Worm (Caenorhabditis elegans) whole organism, late embryonic: ENCODE results near the gene tbx-8.

Experiments
- K02D7.2 ChIP-seq: sonication (generic microtip); optimal IDR thresholded peaks from 2 replicates; lab custom pipeline; 2017; ENCODE audit warnings: mild to moderate bottlenecking, missing genetic modification characterization, missing compliant biosample characterization
- ceh-14 ChIP-seq: sonication (generic microtip); optimal IDR thresholded peaks from 2 replicates; lab custom pipeline; 2016; ENCODE audit warnings: missing genotype, missing genetic modification characterization, missing compliant biosample characterization
- ceh-18 ChIP-seq: sonication (generic microtip); optimal IDR thresholded peaks from 2 replicates; lab custom pipeline; 2016; ENCODE audit warnings: missing genetic modification characterization, missing compliant biosample characterization
- ceh-19 ChIP-seq: fragments of 200-800 bp; sonication (Bioruptor generic); optimal IDR thresholded peaks from 2 replicates; lab custom pipeline; 2018; ENCODE audit warnings: mild to moderate bottlenecking, missing genetic modification characterization, missing compliant biosample characterization
- ceh-2 ChIP-seq: sonication (generic microtip); optimal IDR thresholded peaks from 2 replicates; lab custom pipeline; 2016; ENCODE audit warnings: missing genotype, missing genetic modification characterization, missing compliant biosample characterization
- ceh-24 ChIP-seq: sonication (generic microtip); optimal IDR thresholded peaks from 2 replicates; lab custom pipeline; 2016; ENCODE audit warnings: mild to moderate bottlenecking, missing genetic modification characterization, missing compliant biosample characterization
- ceh-31 ChIP-seq: sonication (generic microtip); optimal IDR thresholded peaks from 2 replicates; lab custom pipeline; 2016; ENCODE audit warnings: missing genetic modification characterization, missing compliant biosample characterization
- ceh-34 ChIP-seq: sonication (generic microtip); optimal IDR thresholded peaks from 2 replicates; lab custom pipeline; 2016; ENCODE audit warnings: mild to moderate bottlenecking, missing genetic modification characterization, missing compliant biosample characterization
- ceh-45 ChIP-seq: fragments of 200-800 bp; sonication (Bioruptor generic); IDR thresholded peaks from 2 replicates; pipeline ENCODE4 v1.3.6; 2022; ENCODE audit warnings: missing genetic modification reagents, missing genetic modification characterization, missing compliant biosample characterization
- ceh-48 ChIP-seq: sonication (generic microtip); optimal IDR thresholded peaks from 2 replicates; lab custom pipeline; 2016; ENCODE audit warnings: missing genetic modification characterization, inconsistent platforms, missing compliant biosample characterization
- ceh-6 ChIP-seq: fragments of 200-800 bp; sonication (Bioruptor generic); optimal IDR thresholded peaks from 2 replicates; lab custom pipeline; 2018; ENCODE audit warnings: mild to moderate bottlenecking, missing genetic modification characterization, missing compliant biosample characterization
- che-1 ChIP-seq: sonication (generic microtip); optimal IDR thresholded peaks from 2 replicates; lab custom pipeline; 2016; ENCODE audit warnings: mild to moderate bottlenecking, missing genetic modification characterization, missing compliant biosample characterization
- dmd-4 ChIP-seq: sonication (generic microtip); optimal IDR thresholded peaks from 2 replicates; lab custom pipeline; 2016; ENCODE audit warnings: borderline replicate concordance, missing genetic modification characterization, missing compliant biosample characterization
- dve-1 ChIP-seq: sonication (generic microtip); optimal IDR thresholded peaks from 2 replicates; lab custom pipeline; 2017; ENCODE audit warnings: antibody characterized with exemption, mild to moderate bottlenecking, missing genetic modification characterization, missing compliant biosample characterization
- elt-4 ChIP-seq: sonication (generic microtip); optimal IDR thresholded peaks from 2 replicates; lab custom pipeline; 2016; ENCODE audit warnings: missing genetic modification characterization, missing compliant biosample characterization
- eyg-1 ChIP-seq: sonication (generic microtip); optimal IDR thresholded peaks from 2 replicates; lab custom pipeline; 2016; ENCODE audit warnings: missing genotype, missing genetic modification characterization, missing compliant biosample characterization
- fax-1 ChIP-seq: sonication (generic microtip); optimal IDR thresholded peaks from 2 replicates; lab custom pipeline; 2016; ENCODE audit warnings: missing genotype, missing genetic modification characterization, missing compliant biosample characterization
- fkh-6 ChIP-seq: sonication (generic microtip); optimal IDR thresholded peaks from 2 replicates; lab custom pipeline; 2016; ENCODE audit warnings: missing genetic modification characterization, missing compliant biosample characterization
- hlh-13 ChIP-seq: fragments of 200-800 bp; sonication (Bioruptor generic); optimal IDR thresholded peaks from 2 replicates; lab custom pipeline; 2018; ENCODE audit warnings: mild to moderate bottlenecking, missing genetic modification characterization, missing compliant biosample characterization
- hlh-15 ChIP-seq: sonication (generic microtip); optimal IDR thresholded peaks from 2 replicates; lab custom pipeline; 2016; ENCODE audit warnings: missing genetic modification characterization, missing compliant biosample characterization
- hlh-8 ChIP-seq: sonication (generic microtip); optimal IDR thresholded peaks from 2 replicates; lab custom pipeline; 2016; ENCODE audit warnings: missing genotype, missing genetic modification characterization, missing compliant biosample characterization
- lim-6 ChIP-seq: sonication (generic microtip); optimal IDR thresholded peaks from 2 replicates; lab custom pipeline; 2016; ENCODE audit warnings: missing genetic modification characterization, missing compliant biosample characterization
- lin-11 ChIP-seq: fragments of 200-800 bp; sonication (Bioruptor generic); optimal IDR thresholded peaks from 2 replicates; lab custom pipeline; 2018; ENCODE audit warnings: mild to moderate bottlenecking, missing genetic modification characterization, missing compliant biosample characterization
- nfya-1 ChIP-seq: sonication (generic microtip); optimal IDR thresholded peaks from 2 replicates; lab custom pipeline; 2017; ENCODE audit warnings: missing genetic modification characterization, mild to moderate bottlenecking, missing compliant biosample characterization, antibody characterized with exemption, moderate library complexity
- npax-4 ChIP-seq: sonication (generic microtip); optimal IDR thresholded peaks from 2 replicates; lab custom pipeline; 2016; ENCODE audit warnings: missing genetic modification characterization, missing compliant biosample characterization
- pag-3 ChIP-seq: sonication (generic microtip); optimal IDR thresholded peaks from 2 replicates; lab custom pipeline; 2016; ENCODE audit warnings: missing compliant biosample characterization, missing genetic modification characterization, borderline replicate concordance
- pax-1 ChIP-seq: fragments of 150-350 bp; optimal IDR thresholded peaks from 2 replicates; lab custom pipeline; 2014; ENCODE audit warnings: missing biosample characterization, missing genetic modification characterization
- pha-2 ChIP-seq: sonication (generic microtip); optimal IDR thresholded peaks from 2 replicates; lab custom pipeline; 2017; ENCODE audit warnings: mild to moderate bottlenecking, missing genetic modification characterization, missing compliant biosample characterization
- pros-1 ChIP-seq: fragments of 150-350 bp; optimal IDR thresholded peaks from 2 replicates; lab custom pipeline; 2014; ENCODE audit warnings: missing biosample characterization, missing genetic modification reagents, missing genetic modification characterization
- ref-2 ChIP-seq: sonication (generic microtip); optimal IDR thresholded peaks from 2 replicates; lab custom pipeline; 2016; ENCODE audit warnings: missing genetic modification characterization, missing compliant biosample characterization
- rnt-1 ChIP-seq: sonication (generic microtip); optimal IDR thresholded peaks from 2 replicates; lab custom pipeline; 2016; ENCODE audit warnings: missing genetic modification characterization, missing compliant biosample characterization
- sdc-2 ChIP-seq: sonication (generic microtip); optimal IDR thresholded peaks from 2 replicates; lab custom pipeline; 2016; ENCODE audit warnings: missing genotype, missing genetic modification characterization, missing compliant biosample characterization
- sox-2 ChIP-seq: fragments of 200-800 bp; sonication (Bioruptor generic); IDR thresholded peaks from 2 replicates; pipeline ENCODE4 v1.3.6; 2022; ENCODE audit warnings: missing genetic modification reagents, missing genetic modification characterization, missing compliant biosample characterization
- sox-4 ChIP-seq: sonication (generic microtip); optimal IDR thresholded peaks from 2 replicates; lab custom pipeline; 2017; ENCODE audit warnings: mild to moderate bottlenecking, missing genetic modification characterization, inconsistent platforms, missing compliant biosample characterization
- tbx-7 ChIP-seq: sonication (generic microtip); optimal IDR thresholded peaks from 2 replicates; lab custom pipeline; 2016; ENCODE audit warnings: missing genotype, missing genetic modification characterization, missing compliant biosample characterization
- ttx-3 ChIP-seq: sonication (generic microtip); optimal IDR thresholded peaks from 2 replicates; lab custom pipeline; 2016; ENCODE audit warnings: missing genetic modification reagents, missing genetic modification characterization, missing compliant biosample characterization
- unc-86 ChIP-seq: sonication (generic microtip); optimal IDR thresholded peaks from 2 replicates; lab custom pipeline; 2016; ENCODE audit warnings: missing genetic modification characterization, missing compliant biosample characterization

The tbx-8 gene

DNA sequence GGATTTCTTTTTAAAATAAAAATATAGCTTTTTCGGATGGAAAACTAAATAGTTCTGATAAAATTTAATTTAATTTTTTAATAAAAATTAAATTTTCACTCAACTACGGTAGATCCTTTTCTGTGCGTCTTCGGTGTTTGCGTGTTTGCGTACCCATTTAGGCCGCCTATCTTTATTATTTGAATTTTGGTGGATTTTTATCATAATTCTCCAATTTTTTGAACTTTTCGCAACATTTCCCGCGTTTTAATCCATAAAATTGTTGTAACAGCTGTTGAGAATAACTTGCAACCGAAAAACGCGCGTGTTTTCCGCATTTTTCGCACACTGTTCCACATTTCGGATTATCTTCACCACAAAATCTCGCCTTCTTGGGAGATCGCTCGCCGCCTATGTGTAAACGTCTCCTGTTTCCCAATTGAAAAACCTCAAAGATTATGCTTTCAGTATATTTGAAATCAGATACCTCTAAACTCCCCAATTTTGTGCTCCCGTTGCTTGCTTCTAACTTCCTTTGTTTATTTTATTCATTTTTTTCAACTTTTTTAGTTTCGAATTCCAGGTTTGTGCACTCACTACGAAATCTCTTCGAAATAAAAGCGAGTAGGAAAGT is 4.6 kb downstream of the tbx-8 start, which contains the start of gene T07C4.3:
Gene T07C4.3, plus strand, starts transcription at position 563 of the 613 bp plus-strand sequence.
- TF ChIP-seq tbx-7 (no peak), pax-1 (no peak), ceh-48 (tag; lab: Kevin White, UChicago) (no peak), sox-2 (GFP tag; lab: Robert Waterston, UW) (no peak), ceh-45 (GFP tag; lab: Robert Waterston, UW) (no peak), pros-1 (tag; lab: Kevin White, UChicago) (no peak), ttx-3 (tag; lab: Kevin White, UChicago) (no peak), ceh-2 (no peak), ref-2 (tag; lab: Kevin White, UChicago) (no peak), fkh-6 (tag; lab: Kevin White, UChicago) (no peak), nfya-1 (tag; lab: Kevin White, UChicago) (no peak), che-1 (tag; lab: Kevin White, UChicago) (no peak), lim-6 (tag; lab: Kevin White, UChicago) (no peak), ceh-24 (tag; lab: Kevin White, UChicago) (no peak), ceh-31 (tag; lab: Kevin White, UChicago) (no peak), ceh-14 (tag; lab: Kevin White, UChicago) (no peak), hlh-8 (tag; lab: Kevin White, UChicago) (no peak), ceh-19 (GFP tag; lab: Kevin White, UChicago) (no peak), rnt-1 (tag; lab: Kevin White, UChicago) (no peak)

DNA sequence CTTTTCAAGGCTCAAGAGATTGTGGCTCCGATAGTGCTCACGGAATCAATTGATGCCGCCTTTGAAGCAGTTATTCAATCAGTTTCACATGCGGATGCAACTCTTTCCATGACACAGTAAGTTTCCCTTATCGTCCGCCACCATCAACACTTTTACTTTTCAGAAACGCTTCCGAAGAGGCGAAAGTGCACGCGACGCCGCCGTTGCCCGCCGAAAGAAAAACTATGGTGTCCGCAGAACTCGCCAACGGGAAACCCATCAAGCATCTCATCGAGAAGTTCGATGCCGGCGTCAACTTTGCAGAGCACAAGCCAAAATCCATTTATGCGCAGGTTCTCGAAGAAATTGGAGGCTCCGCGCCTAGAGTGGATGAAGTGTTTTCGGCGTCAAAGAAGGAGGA is 6.3 kb downstream of the tbx-8 start:
- TF ChIP-seq ceh-2 (no peak), sox-2 (GFP tag; lab: Robert Waterston, UW) (no peak), K02D7.2 (tag; lab: Kevin White, UChicago) (no peak), ref-2 (tag; lab: Kevin White, UChicago) (no peak), npax-4 (no peak), pha-2 (tag; lab: Kevin White, UChicago) (no peak), ceh-24 (tag; lab: Kevin White, UChicago) (no peak), hlh-15 (tag; lab: Kevin White, UChicago) (no peak)

DNA sequence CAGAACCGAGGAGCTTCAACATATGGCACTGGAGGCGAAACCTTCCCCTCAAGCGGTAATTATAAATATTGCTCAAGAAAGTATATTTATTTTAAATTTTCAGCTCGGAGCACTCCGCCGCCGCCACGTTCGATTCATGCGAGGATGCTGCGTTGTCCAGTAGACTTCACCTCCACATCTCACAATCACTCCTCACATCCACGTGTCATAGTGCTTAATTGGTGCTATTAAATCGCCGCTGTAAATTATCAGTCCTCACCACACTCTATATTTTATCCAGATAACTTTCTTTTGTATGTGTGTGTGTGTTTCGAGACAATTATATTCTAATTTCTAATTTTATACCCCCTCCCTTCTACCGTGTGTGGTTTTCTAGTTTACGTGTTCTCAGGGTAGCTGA is 7.4 kb downstream of the tbx-8 start:
- TF ChIP-seq npax-4 = no peak
- no peak for TF ChIP-seq pag-3 (tag; lab: Kevin White, UChicago)
- no peak for TF ChIP-seq fax-1 (tag; lab: Kevin White, UChicago)
- TF ChIP-seq ceh-6 (GFP tag; lab: Kevin White, UChicago) = no peak
- TF ChIP-seq ref-2 (tag; lab: Kevin White, UChicago) = no peak
- no peak for TF ChIP-seq pros-1 (tag; lab: Kevin White, UChicago)
- no peak for TF ChIP-seq che-1 (tag; lab: Kevin White, UChicago)
- TF ChIP-seq, all 69 proteins: peak for 0

DNA sequence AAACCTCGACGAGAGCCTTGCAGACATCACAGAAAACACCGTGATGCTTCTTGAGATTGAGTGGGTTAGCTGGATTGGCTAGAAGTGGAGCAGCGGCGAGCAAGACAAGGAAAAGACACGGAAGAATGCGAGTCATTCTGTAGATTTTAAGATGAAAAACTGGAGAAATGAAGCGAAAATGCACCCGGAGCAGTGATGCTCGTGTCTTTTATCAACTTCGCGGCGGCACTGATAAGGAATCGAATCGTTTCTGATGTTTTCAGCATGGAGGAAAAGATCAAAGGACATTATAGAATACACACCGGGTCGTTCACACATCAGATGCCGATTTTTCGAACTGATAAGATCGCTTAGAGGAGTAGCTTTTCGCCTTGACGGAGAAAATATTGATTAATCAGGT is 8.2 kb downstream of the tbx-8 start, which contains the start of gene spp-1:
Gene spp-1, minus strand, starts transcription at position 287 of the 400 bp plus-strand sequence.
- TF ChIP-seq hlh-13 (GFP tag; lab: Kevin White, UChicago) (no peak), nfya-1 (tag; lab: Kevin White, UChicago) (no peak), fkh-6 (tag; lab: Kevin White, UChicago) (no peak), elt-4 (tag; lab: Kevin White, UChicago) (no peak), unc-86 (tag; lab: Kevin White, UChicago) (no peak), ceh-2 (no peak), ceh-34 (tag; lab: Kevin White, UChicago) (no peak), sox-4 (tag; lab: Kevin White, UChicago) (no peak), dmd-4 (tag; lab: Kevin White, UChicago) (no peak), sdc-2 (tag; lab: Kevin White, UChicago) (no peak), lin-11 (tag; lab: Kevin White, UChicago) (no peak), eyg-1 (no peak), ceh-18 (no peak), dve-1 (tag; lab: Kevin White, UChicago) (no peak), ceh-6 (GFP tag; lab: Kevin White, UChicago) (no peak), ceh-14 (tag; lab: Kevin White, UChicago) (no peak)
